Comparison of ENCODE assay signal across 1 fruit fly cellular context in genomic region chr3R:31016715-31017114, dm6.
TF ChIP-seq lines count a peak whose summit lies in the region.

TSS of gene 5-HT7 (minus strand) at chr3R:31016875.

TF ChIP-seq in whole organism, embryonic, 481 proteins besides CTCF, POLR2A, EP300 and RAD21 (continued from another document):
- TF ChIP-seq so (GFP tag; IDR thresholded peaks at IDR 0.05; lab: Robert Waterston, UW) (0 out of 3 replicates have a peak, but pooled peaks have one; percentile 18), sug (tag; optimal IDR thresholded peaks at IDR 0.05; lab: Kevin White, UChicago) (peak; percentile 21), sens-2 (GFP tag; IDR thresholded peaks at IDR 0.05; lab: Robert Waterston, UW) (no peak), CG13624 (GFP tag; optimal IDR thresholded peaks at IDR 0.05; lab: Kevin White, UChicago) (no peak), CG2199 (GFP tag; IDR thresholded peaks at IDR 0.05; lab: Robert Waterston, UW) (no peak), scrt (GFP tag; optimal IDR thresholded peaks at IDR 0.05; lab: Kevin White, UChicago) (no peak), Trl (optimal IDR thresholded peaks at IDR 0.05; lab: Kevin White, UChicago) (peak; percentile 65 to 66), Trl (GFP tag; optimal IDR thresholded peaks at IDR 0.05; lab: Kevin White, UChicago) (no peak), danr (GFP tag; IDR thresholded peaks at IDR 0.05; lab: Robert Waterston, UW) (no peak), twi (tag; optimal IDR thresholded peaks at IDR 0.05; lab: Kevin White, UChicago) (no peak), ase (GFP tag; IDR thresholded peaks at IDR 0.05; lab: Robert Waterston, UW) (no peak), Hmx (GFP tag; optimal IDR thresholded peaks at IDR 0.05; lab: Kevin White, UChicago) (no peak), CG11696 (GFP tag; IDR thresholded peaks at IDR 0.05; lab: Robert Waterston, UW) (no peak), bsh (GFP tag; optimal IDR thresholded peaks at IDR 0.05; lab: Kevin White, UChicago) (no peak), trh (GFP tag; optimal IDR thresholded peaks at IDR 0.05; lab: Kevin White, UChicago) (no peak), Gsc (GFP tag; IDR thresholded peaks at IDR 0.05; lab: Robert Waterston, UW) (no peak), CG17912 (GFP tag; optimal IDR thresholded peaks at IDR 0.05; lab: Kevin White, UChicago) (no peak), pnt (GFP tag; optimal IDR thresholded peaks at IDR 0.05; lab: Kevin White, UChicago) (no peak), chif (GFP tag; optimal IDR thresholded peaks at IDR 0.05; lab: Kevin White, UChicago) (no peak), nerfin-1 (tag; optimal IDR thresholded peaks at IDR 0.05; lab: Kevin White, UChicago) (no peak), CG8388 (GFP tag; optimal IDR thresholded peaks at IDR 0.05; lab: Kevin White, UChicago) (no peak), HLH54F (GFP tag; optimal IDR thresholded peaks at IDR 0.05; lab: Kevin White, UChicago) (no peak), CG2875 (GFP tag; optimal IDR thresholded peaks at IDR 0.05; lab: Kevin White, UChicago) (no peak), inv (GFP tag; IDR thresholded peaks at IDR 0.05; lab: Robert Waterston, UW; ENCODE audit: partially characterized antibody) (peak; percentile 17; the same call in 1 of the 2 replicates), trem (tag; optimal IDR thresholded peaks at IDR 0.05; lab: Kevin White, UChicago) (no peak), gem (tag; optimal IDR thresholded peaks at IDR 0.05; lab: Kevin White, UChicago) (no peak), sima (GFP tag; optimal IDR thresholded peaks at IDR 0.05; lab: Kevin White, UChicago) (no peak), CG1529 (GFP tag; optimal IDR thresholded peaks at IDR 0.05; lab: Kevin White, UChicago) (no peak), CG14860 (GFP tag; IDR thresholded peaks at IDR 0.05; lab: Robert Waterston, UW; ENCODE audit: partially characterized antibody) (no peak), CG12219 (GFP tag; optimal IDR thresholded peaks at IDR 0.05; lab: Kevin White, UChicago) (no peak), CG12071 (GFP tag; optimal IDR thresholded peaks at IDR 0.05; lab: Kevin White, UChicago) (no peak), CG18476 (GFP tag; optimal IDR thresholded peaks at IDR 0.05; lab: Kevin White, UChicago) (no peak), CG9876 (GFP tag; optimal IDR thresholded peaks at IDR 0.05; lab: Kevin White, UChicago) (no peak), jing (GFP tag; optimal IDR thresholded peaks at IDR 0.05; lab: Kevin White, UChicago) (no peak), CG3281 (GFP tag; optimal IDR thresholded peaks at IDR 0.05; lab: Kevin White, UChicago) (no peak), CG17328 (GFP tag; IDR thresholded peaks at IDR 0.05; lab: Robert Waterston, UW) (no peak), sisA (GFP tag; IDR thresholded peaks at IDR 0.05; lab: Robert Waterston, UW) (no peak), BEAF-32 (GFP tag; optimal IDR thresholded peaks at IDR 0.05; lab: Kevin White, UChicago) (no peak), tll (GFP tag; optimal IDR thresholded peaks at IDR 0.05; lab: Kevin White, UChicago) (no peak), Opbp (GFP tag; IDR thresholded peaks at IDR 0.05; lab: Robert Waterston, UW; ENCODE audit: partially characterized antibody) (no peak), da (GFP tag; optimal IDR thresholded peaks at IDR 0.05; lab: Kevin White, UChicago) (no peak), mam (GFP tag; optimal IDR thresholded peaks at IDR 0.05; lab: Kevin White, UChicago) (no peak), ap (GFP tag; IDR thresholded peaks at IDR 0.05; lab: Robert Waterston, UW) (no peak), Dbx (GFP tag; IDR thresholded peaks at IDR 0.05; lab: Robert Waterston, UW) (0 out of 3 replicates have a peak, but pooled peaks have one; percentile 32), prd (optimal IDR thresholded peaks at IDR 0.05; lab: Kevin White, UChicago) (no peak), prd (GFP tag; IDR thresholded peaks at IDR 0.05; lab: Robert Waterston, UW) (no peak), dmrt99B (tag; optimal IDR thresholded peaks at IDR 0.05; lab: Kevin White, UChicago) (no peak), jigr1 (GFP tag; IDR thresholded peaks at IDR 0.05; lab: Robert Waterston, UW) (no peak), CG9817 (tag; optimal IDR thresholded peaks at IDR 0.05; lab: Kevin White, UChicago) (no peak), disco-r (GFP tag; optimal IDR thresholded peaks at IDR 0.05; lab: Kevin White, UChicago) (no peak), Sin3A (optimal IDR thresholded peaks at IDR 0.05; lab: Kevin White, UChicago) (no peak), E2f2 (GFP tag; IDR thresholded peaks at IDR 0.05; lab: Robert Waterston, UW) (no peak), CG8089 (GFP tag; optimal IDR thresholded peaks at IDR 0.05; lab: Kevin White, UChicago) (no peak), CG5953 (GFP tag; IDR thresholded peaks at IDR 0.05; lab: Robert Waterston, UW) (no peak), dati (GFP tag; IDR thresholded peaks at IDR 0.05; lab: Robert Waterston, UW) (no peak), kah (GFP tag; optimal IDR thresholded peaks at IDR 0.05; lab: Kevin White, UChicago) (no peak), CG3726 (GFP tag; IDR thresholded peaks at IDR 0.05; lab: Robert Waterston, UW) (no peak), crp (GFP tag; optimal IDR thresholded peaks at IDR 0.05; lab: Kevin White, UChicago) (no peak), mld (GFP tag; IDR thresholded peaks at IDR 0.05; lab: Robert Waterston, UW; ENCODE audit: partially characterized antibody) (no peak), CG17802 (tag; optimal IDR thresholded peaks at IDR 0.05; lab: Kevin White, UChicago) (no peak), CG30020 (tag; optimal IDR thresholded peaks at IDR 0.05; lab: Kevin White, UChicago) (no peak), zfh2 (GFP tag; optimal IDR thresholded peaks at IDR 0.05; lab: Kevin White, UChicago) (no peak), CG13123 (GFP tag; optimal IDR thresholded peaks at IDR 0.05; lab: Kevin White, UChicago) (no peak), gcm2 (GFP tag; optimal IDR thresholded peaks at IDR 0.05; lab: Kevin White, UChicago) (no peak), al (GFP tag; IDR thresholded peaks at IDR 0.05; lab: Robert Waterston, UW) (no peak), eve (GFP tag; optimal IDR thresholded peaks at IDR 0.05; lab: Kevin White, UChicago) (no peak), Dfd (GFP tag; optimal IDR thresholded peaks at IDR 0.05; lab: Kevin White, UChicago) (no peak), ttk (GFP tag; IDR thresholded peaks at IDR 0.05; lab: Robert Waterston, UW) (no peak), Six4 (GFP tag; optimal IDR thresholded peaks at IDR 0.05; lab: Kevin White, UChicago) (no peak), sna (GFP tag; IDR thresholded peaks at IDR 0.05; lab: Robert Waterston, UW; ENCODE audit: partially characterized antibody) (0 out of 2 replicates have a peak, but pooled peaks have one; percentile 34), CG16813 (GFP tag; IDR thresholded peaks at IDR 0.05; lab: Robert Waterston, UW; ENCODE audit: partially characterized antibody) (no peak), vvl (GFP tag; IDR thresholded peaks at IDR 0.05; lab: Robert Waterston, UW) (0 out of 2 replicates have a peak, but pooled peaks have one; percentile 11), Awh (GFP tag; IDR thresholded peaks at IDR 0.05; lab: Robert Waterston, UW) (no peak), CG17361 (GFP tag; IDR thresholded peaks at IDR 0.05; lab: Robert Waterston, UW) (no peak), CG7839 (tag; optimal IDR thresholded peaks at IDR 0.05; lab: Kevin White, UChicago) (no peak), CG11247 (GFP tag; IDR thresholded peaks at IDR 0.05; lab: Robert Waterston, UW) (no peak), CG10959 (GFP tag; IDR thresholded peaks at IDR 0.05; lab: Robert Waterston, UW) (no peak), esg (GFP tag; conservative IDR thresholded peaks at IDR 0.05; lab: Robert Waterston, UW) (no peak), zfh1 (GFP tag; IDR thresholded peaks at IDR 0.05; lab: Robert Waterston, UW) (0 out of 3 replicates have a peak, but pooled peaks have one; percentile 14), CG4424 (GFP tag; optimal IDR thresholded peaks at IDR 0.05; lab: Kevin White, UChicago) (no peak), kni (GFP tag; optimal IDR thresholded peaks at IDR 0.05; lab: Kevin White, UChicago) (no peak), Scr (GFP tag; IDR thresholded peaks at IDR 0.05; lab: Robert Waterston, UW; ENCODE audit: partially characterized antibody) (no peak), CG11723 (GFP tag; optimal IDR thresholded peaks at IDR 0.05; lab: Kevin White, UChicago) (no peak), Nf-YB (GFP tag; optimal IDR thresholded peaks at IDR 0.05; lab: Kevin White, UChicago) (no peak), chm (GFP tag; IDR thresholded peaks at IDR 0.05; lab: Robert Waterston, UW) (peak; percentile 64; the same call in 1 of the 2 replicates), ERR (GFP tag; optimal IDR thresholded peaks at IDR 0.05; lab: Kevin White, UChicago) (no peak), Sry-β (GFP tag; optimal IDR thresholded peaks at IDR 0.05; lab: Kevin White, UChicago) (no peak), CG14965 (GFP tag; optimal IDR thresholded peaks at IDR 0.05; lab: Kevin White, UChicago; ENCODE audit: borderline replicate concordance) (no peak), chn (GFP tag; optimal IDR thresholded peaks at IDR 0.05; lab: Kevin White, UChicago) (no peak), CG12155 (GFP tag; optimal IDR thresholded peaks at IDR 0.05; lab: Kevin White, UChicago) (no peak), CG7271 (tag; optimal IDR thresholded peaks at IDR 0.05; lab: Kevin White, UChicago) (no peak), MESR4 (GFP tag; optimal IDR thresholded peaks at IDR 0.05; lab: Kevin White, UChicago) (no peak), abd-A (tag; optimal IDR thresholded peaks at IDR 0.05; lab: Kevin White, UChicago) (peak; percentile 29), Hand (GFP tag; optimal IDR thresholded peaks at IDR 0.05; lab: Kevin White, UChicago) (no peak), CG3995 (GFP tag; optimal IDR thresholded peaks at IDR 0.05; lab: Kevin White, UChicago) (no peak), hth (optimal IDR thresholded peaks at IDR 0.05; lab: Kevin White, UChicago) (no peak), ewg (GFP tag; optimal IDR thresholded peaks at IDR 0.05; lab: Kevin White, UChicago) (peak; percentile 27), luna (GFP tag; optimal IDR thresholded peaks at IDR 0.05; lab: Kevin White, UChicago) (no peak), CG7987 (GFP tag; optimal IDR thresholded peaks at IDR 0.05; lab: Kevin White, UChicago) (no peak), sens (GFP tag; lab: Kevin White, UChicago) (peak; percentile 62), aop (GFP tag; IDR thresholded peaks at IDR 0.05; lab: Robert Waterston, UW) (no peak), shn (GFP tag; optimal IDR thresholded peaks at IDR 0.05; lab: Kevin White, UChicago) (no peak), hkb (optimal IDR thresholded peaks at IDR 0.05; lab: Kevin White, UChicago) (no peak), hkb (GFP tag; IDR thresholded peaks at IDR 0.05; lab: Robert Waterston, UW) (no peak), Taf1 (GFP tag; IDR thresholded peaks at IDR 0.05; lab: Robert Waterston, UW) (no peak), CG4404 (GFP tag; IDR thresholded peaks at IDR 0.05; lab: Robert Waterston, UW) (no peak), CG7556 (GFP tag; optimal IDR thresholded peaks at IDR 0.05; lab: Kevin White, UChicago) (no peak), lilli (GFP tag; optimal IDR thresholded peaks at IDR 0.05; lab: Kevin White, UChicago) (no peak), CG13287 (GFP tag; IDR thresholded peaks at IDR 0.05; lab: Robert Waterston, UW; ENCODE audit: partially characterized antibody) (no peak), CG2116 (GFP tag; optimal IDR thresholded peaks at IDR 0.05; lab: Kevin White, UChicago) (no peak), CG15479 (GFP tag; optimal IDR thresholded peaks at IDR 0.05; lab: Kevin White, UChicago) (no peak), CG14667 (GFP tag; IDR thresholded peaks at IDR 0.05; lab: Robert Waterston, UW) (no peak), CG15696 (tag; optimal IDR thresholded peaks at IDR 0.05; lab: Kevin White, UChicago) (no peak)
